Worm (Caenorhabditis elegans): ENCODE results near the gene F32D8.8.

Gene F32D8.8

ce11 chrV:10888153-10888552, 14.4 kb downstream of the F32D8.8 start:
- TF ChIP-seq flt-1 (GFP tag; IDR thresholded peaks at IDR 0.05) (no peak), klf-2 (GFP tag; conservative IDR thresholded peaks at IDR 0.05) (no peak), cog-1 (tag; optimal IDR thresholded peaks at IDR 0.05) (no peak), med-1 (GFP tag; optimal IDR thresholded peaks at IDR 0.05; ENCODE audit: insufficient read depth) (no peak), tab-1 (GFP tag; IDR thresholded peaks at IDR 0.05) (no peak), T22C8.4 (GFP tag; IDR thresholded peaks at IDR 0.05) (no peak), ztf-29 (GFP tag; IDR thresholded peaks at IDR 0.05) (no peak), ref-1 (GFP tag; conservative IDR thresholded peaks at IDR 0.05) (no peak), ztf-23 (GFP tag; IDR thresholded peaks at IDR 0.05) (no peak)

ce11 chrV:10887564-10887963, 15.0 kb downstream of the F32D8.8 start:
- TF ChIP-seq ztf-23 (GFP tag; IDR thresholded peaks at IDR 0.05) = no peak
- TF ChIP-seq flt-1 (GFP tag; IDR thresholded peaks at IDR 0.05) = no peak
- no peak for TF ChIP-seq T22C8.4 (GFP tag; IDR thresholded peaks at IDR 0.05)
- TF ChIP-seq cog-1 (tag; optimal IDR thresholded peaks at IDR 0.05) = no peak
- TF ChIP-seq tab-1 (GFP tag; IDR thresholded peaks at IDR 0.05) = no peak
- TF ChIP-seq med-1 (GFP tag; optimal IDR thresholded peaks at IDR 0.05; ENCODE audit: insufficient read depth) = no peak
- TF ChIP-seq klf-2 (GFP tag; conservative IDR thresholded peaks at IDR 0.05) = no peak
- TF ChIP-seq ref-1 (GFP tag; conservative IDR thresholded peaks at IDR 0.05) = no peak

- TF ChIP-seq ref-1 (GFP tag; conservative IDR thresholded peaks at IDR 0.05) (no peak), ztf-29 (GFP tag; IDR thresholded peaks at IDR 0.05) (no peak), ztf-23 (GFP tag; IDR thresholded peaks at IDR 0.05) (no peak), tab-1 (GFP tag; IDR thresholded peaks at IDR 0.05) (no peak), T22C8.4 (GFP tag; IDR thresholded peaks at IDR 0.05) (no peak), cog-1 (tag; optimal IDR thresholded peaks at IDR 0.05) (no peak), med-1 (GFP tag; optimal IDR thresholded peaks at IDR 0.05; ENCODE audit: insufficient read depth) (no peak), klf-2 (GFP tag; conservative IDR thresholded peaks at IDR 0.05) (no peak), flt-1 (GFP tag; IDR thresholded peaks at IDR 0.05) (no peak)
These were observed 16.1 kb downstream of the F32D8.8 start, which contains the start of gene F32D8.3 for ce11 chrV:10886405-10886887. TSS of gene F32D8.3 (plus strand) at chrV:10886837.

- TF ChIP-seq klf-2 (GFP tag; conservative IDR thresholded peaks at IDR 0.05) = no peak
- TF ChIP-seq ref-1 (GFP tag; conservative IDR thresholded peaks at IDR 0.05) = no peak
- TF ChIP-seq T22C8.4 (GFP tag; IDR thresholded peaks at IDR 0.05) = no peak
- TF ChIP-seq flt-1 (GFP tag; IDR thresholded peaks at IDR 0.05) = no peak
- no peak for TF ChIP-seq ztf-29 (GFP tag; IDR thresholded peaks at IDR 0.05)
- TF ChIP-seq med-1 (GFP tag; optimal IDR thresholded peaks at IDR 0.05; ENCODE audit: insufficient read depth) = no peak
- no peak for TF ChIP-seq cog-1 (tag; optimal IDR thresholded peaks at IDR 0.05)
- TF ChIP-seq ztf-23 (GFP tag; IDR thresholded peaks at IDR 0.05) = no peak
- no peak for TF ChIP-seq tab-1 (GFP tag; IDR thresholded peaks at IDR 0.05)
These were observed 19.1 kb downstream of the F32D8.8 start, which contains the start of gene F32D8.2 for ce11 chrV:10883478-10883877. TSS of gene F32D8.2 (plus strand) at chrV:10883778.

ce11 chrV:10880138-10880882, 22.3 kb downstream of the F32D8.8 start, which contains the start of gene F32D8.1:
TSS of gene F32D8.1 (plus strand) at chrV:10880832.
- TF ChIP-seq ref-1 (GFP tag; conservative IDR thresholded peaks at IDR 0.05) (no peak), ztf-29 (GFP tag; IDR thresholded peaks at IDR 0.05) (no peak), klf-2 (GFP tag; conservative IDR thresholded peaks at IDR 0.05) (no peak), tab-1 (GFP tag; IDR thresholded peaks at IDR 0.05) (no peak), cog-1 (tag; optimal IDR thresholded peaks at IDR 0.05) (no peak), ztf-23 (GFP tag; IDR thresholded peaks at IDR 0.05) (no peak), flt-1 (GFP tag; IDR thresholded peaks at IDR 0.05) (no peak), med-1 (GFP tag; optimal IDR thresholded peaks at IDR 0.05; ENCODE audit: insufficient read depth) (no peak), T22C8.4 (GFP tag; IDR thresholded peaks at IDR 0.05) (no peak)

ce11 chrV:10877808-10878600, 24.6 kb downstream of the F32D8.8 start:
- TF ChIP-seq ref-1 (GFP tag; conservative IDR thresholded peaks at IDR 0.05) (no peak), flt-1 (GFP tag; IDR thresholded peaks at IDR 0.05) (no peak), cog-1 (tag; optimal IDR thresholded peaks at IDR 0.05) (no peak), klf-2 (GFP tag; conservative IDR thresholded peaks at IDR 0.05) (no peak), ztf-23 (GFP tag; IDR thresholded peaks at IDR 0.05) (no peak), med-1 (GFP tag; optimal IDR thresholded peaks at IDR 0.05; ENCODE audit: insufficient read depth) (no peak), ztf-29 (GFP tag; IDR thresholded peaks at IDR 0.05) (no peak), T22C8.4 (GFP tag; IDR thresholded peaks at IDR 0.05) (no peak), tab-1 (GFP tag; IDR thresholded peaks at IDR 0.05) (no peak)

ce11 chrV:10876512-10876911, 26.1 kb downstream of the F32D8.8 start:
- no peak for TF ChIP-seq med-1 (GFP tag; optimal IDR thresholded peaks at IDR 0.05; ENCODE audit: insufficient read depth)
- TF ChIP-seq cog-1 (tag; optimal IDR thresholded peaks at IDR 0.05) = no peak
- TF ChIP-seq T22C8.4 (GFP tag; IDR thresholded peaks at IDR 0.05) = no peak
- no peak for TF ChIP-seq klf-2 (GFP tag; conservative IDR thresholded peaks at IDR 0.05)
- no peak for TF ChIP-seq ztf-29 (GFP tag; IDR thresholded peaks at IDR 0.05)

ce11 chrV:10874938-10875599, 27.5 kb downstream of the F32D8.8 start:
- TF ChIP-seq T22C8.4 (GFP tag; IDR thresholded peaks at IDR 0.05) (no peak), cog-1 (tag; optimal IDR thresholded peaks at IDR 0.05) (no peak), tab-1 (GFP tag; IDR thresholded peaks at IDR 0.05) (no peak), ref-1 (GFP tag; conservative IDR thresholded peaks at IDR 0.05) (no peak), ztf-29 (GFP tag; IDR thresholded peaks at IDR 0.05) (no peak), ztf-23 (GFP tag; IDR thresholded peaks at IDR 0.05) (no peak)

Measured in whole organism, midembryonic.